Fruit fly (Drosophila melanogaster) whole organism, prepupa: Measurements from ENCODE around the gene CG31415.

Experiments used
- CG10631 ChIP-seq: fragments of 200-800 bp; sonication (Bioruptor generic); optimal IDR thresholded peaks from 2 replicates; lab custom pipeline; 2016; ENCODE audit warnings: missing biosample characterization, missing genetic modification characterization
- CG11294 ChIP-seq: fragments of 200-800 bp; sonication (Bioruptor generic); IDR thresholded peaks from 2 replicates; pipeline ENCODE4 v1.3.6; 2022; ENCODE audit warnings: missing biosample characterization, missing genetic modification characterization
- CG11902 ChIP-seq: fragments of 200-800 bp; sonication (Bioruptor generic); optimal IDR thresholded peaks from 3 replicates; lab custom pipeline; 2016; ENCODE audit warnings: missing biosample characterization, missing genetic modification characterization
- CG15336 ChIP-seq: fragments of 200-800 bp; sonication (Bioruptor generic); IDR thresholded peaks from 2 replicates; pipeline ENCODE4 v1.3.6; 2022; ENCODE audit warnings: missing biosample characterization, missing genetic modification characterization
- CG16779 ChIP-seq: fragments of 200-800 bp; sonication (Bioruptor generic); optimal IDR thresholded peaks from 3 replicates; lab custom pipeline; 2017; ENCODE audit warnings: missing biosample characterization, mild to moderate bottlenecking, missing genetic modification characterization
- CG3032 ChIP-seq: fragments of 200-800 bp; optimal IDR thresholded peaks from 2 replicates; lab custom pipeline; 2019; ENCODE audit warnings: missing biosample characterization, mild to moderate bottlenecking, missing genetic modification characterization, moderate library complexity
- CG31627 ChIP-seq: fragments of 200-800 bp; sonication (Bioruptor generic); optimal IDR thresholded peaks from 3 replicates; lab custom pipeline; 2016; ENCODE audit warnings: missing biosample characterization, missing genetic modification characterization
- CG32006 ChIP-seq: fragments of 200-800 bp; sonication (Bioruptor generic); optimal IDR thresholded peaks from 3 replicates; lab custom pipeline; 2017; ENCODE audit warnings: missing biosample characterization, mild to moderate bottlenecking, missing genetic modification characterization
- CG34406 ChIP-seq: fragments of 200-800 bp; sonication (Bioruptor generic); optimal IDR thresholded peaks from 3 replicates; lab custom pipeline; 2016; ENCODE audit warnings: missing biosample characterization, missing genetic modification characterization
- CG6163 ChIP-seq: fragments of 200-800 bp; sonication (Bioruptor generic); IDR thresholded peaks from 3 replicates; pipeline ENCODE4 v1.3.6; 2022; ENCODE audit warnings: missing biosample characterization, missing genetic modification characterization
- CG6276 ChIP-seq: fragments of 200-800 bp; sonication (Bioruptor generic); optimal IDR thresholded peaks from 2 replicates; lab custom pipeline; 2017; ENCODE audit warnings: missing biosample characterization, mild to moderate bottlenecking, missing genetic modification characterization
- CG6854 ChIP-seq: fragments of 200-800 bp; sonication (Bioruptor generic); optimal IDR thresholded peaks from 2 replicates; lab custom pipeline; 2017; ENCODE audit warnings: missing biosample characterization, mild to moderate bottlenecking, missing genetic modification characterization
- CG9139 ChIP-seq: fragments of 200-800 bp; sonication (Bioruptor generic); optimal IDR thresholded peaks from 3 replicates; lab custom pipeline; 2017; ENCODE audit warnings: missing biosample characterization, mild to moderate bottlenecking, missing genetic modification characterization
- Eip78C ChIP-seq: fragments of 200-800 bp; sonication (Bioruptor generic); peaks from one replicate; lab custom pipeline; 2016; ENCODE audit warnings: missing biosample characterization, missing genetic modification characterization
- Ets96B ChIP-seq: fragments of 200-800 bp; optimal IDR thresholded peaks from 2 replicates; lab custom pipeline; 2019; ENCODE audit warnings: missing biosample characterization, mild to moderate bottlenecking, missing genetic modification characterization, moderate library complexity
- Gug ChIP-seq: fragments of 200-800 bp; sonication (Bioruptor generic); IDR thresholded peaks from 2 replicates; pipeline ENCODE4 v1.3.6; 2022; ENCODE audit warnings: missing biosample characterization, missing genetic modification characterization
- Hr39 ChIP-seq: fragments of 200-800 bp; sonication (Bioruptor generic); optimal IDR thresholded peaks from 2 replicates; lab custom pipeline; 2016; ENCODE audit warnings: missing biosample characterization, missing genetic modification characterization
- Hr4 ChIP-seq: fragments of 200-800 bp; sonication (Bioruptor generic); optimal IDR thresholded peaks from 3 replicates; lab custom pipeline; 2016; ENCODE audit warnings: missing biosample characterization, missing genetic modification characterization
- Sox14 ChIP-seq: fragments of 200-800 bp; sonication (Bioruptor generic); optimal IDR thresholded peaks from 3 replicates; lab custom pipeline; 2016; ENCODE audit warnings: missing biosample characterization, missing genetic modification characterization
- Sox15 ChIP-seq: fragments of 200-800 bp; sonication (Bioruptor generic); optimal IDR thresholded peaks from 3 replicates; lab custom pipeline; 2016; ENCODE audit warnings: missing biosample characterization, missing genetic modification characterization
- acj6 ChIP-seq: fragments of 200-800 bp; sonication (Bioruptor generic); optimal IDR thresholded peaks from 3 replicates; lab custom pipeline; 2016; ENCODE audit warnings: missing biosample characterization, missing genetic modification characterization
- cyc ChIP-seq: fragments of 200-800 bp; sonication (Bioruptor generic); optimal IDR thresholded peaks from 3 replicates; lab custom pipeline; 2016; ENCODE audit warnings: missing biosample characterization, missing genetic modification characterization
- eg ChIP-seq: fragments of 200-800 bp; sonication (Bioruptor generic); IDR thresholded peaks from 3 replicates; pipeline ENCODE4 v1.3.6; 2022; ENCODE audit warnings: missing biosample characterization, missing genetic modification characterization
- esn ChIP-seq: fragments of 200-800 bp; sonication (Bioruptor generic); optimal IDR thresholded peaks from 2 replicates; lab custom pipeline; 2016; ENCODE audit warnings: missing biosample characterization, mild to moderate bottlenecking, missing genetic modification characterization, moderate library complexity
- fd59A ChIP-seq: fragments of 200-800 bp; sonication (Bioruptor generic); optimal IDR thresholded peaks from 2 replicates; lab custom pipeline; 2017; ENCODE audit warnings: missing biosample characterization, mild to moderate bottlenecking, missing genetic modification characterization, missing genetic modification reagents
- fd85E ChIP-seq: fragments of 200-800 bp; sonication (Bioruptor generic); optimal IDR thresholded peaks from 3 replicates; lab custom pipeline; 2016; ENCODE audit warnings: missing biosample characterization, missing genetic modification characterization
- lz ChIP-seq: fragments of 200-800 bp; sonication (Bioruptor generic); optimal IDR thresholded peaks from 3 replicates; lab custom pipeline; 2016; ENCODE audit warnings: missing biosample characterization, missing genetic modification characterization
- ss ChIP-seq, 2 experiments: fragments of 200-800 bp; sonication (Bioruptor generic); optimal IDR thresholded peaks; 2 replicates in 1 of 2; 3 replicates in 1 of 2; lab custom pipeline; 2017 to 2018; ENCODE audit warnings: mild to moderate bottlenecking in 2 of 2, missing biosample characterization in 2 of 2, missing genetic modification characterization in 2 of 2, moderate library complexity in 1 of 2
- svp ChIP-seq: fragments of 200-800 bp; sonication (Bioruptor generic); peaks from one replicate; lab custom pipeline; 2016; ENCODE audit warnings: missing biosample characterization, missing genetic modification characterization
- topi ChIP-seq: fragments of 200-800 bp; sonication (Bioruptor generic); optimal IDR thresholded peaks from 3 replicates; lab custom pipeline; 2016; ENCODE audit warnings: missing biosample characterization, missing genetic modification characterization
- vri ChIP-seq: fragments of 200-800 bp; sonication (Bioruptor generic); optimal IDR thresholded peaks from 3 replicates; lab custom pipeline; 2016; ENCODE audit warnings: missing biosample characterization, mild to moderate bottlenecking, missing genetic modification characterization

The CG31415 gene

dm6 chr3R:9783240-9783917, 40.1 kb downstream of the CG31415 start:
- peak; percentile 41 for TF ChIP-seq CG32006 (GFP tag; lab: Kevin White, UChicago)
- TF ChIP-seq svp (GFP tag; lab: Kevin White, UChicago), result peak; percentile 78
- no peak for TF ChIP-seq CG11294 (GFP tag; lab: Robert Waterston, UW)
- TF ChIP-seq esn (GFP tag; lab: Kevin White, UChicago), result peak; percentile 7
- peak; percentile 42 for TF ChIP-seq CG15336 (GFP tag; lab: Robert Waterston, UW)
- peak; percentile 32 for TF ChIP-seq CG10631 (GFP tag; lab: Kevin White, UChicago)
- peak; percentile 5 for TF ChIP-seq acj6 (GFP tag; lab: Kevin White, UChicago)
- peak; percentile 9 for TF ChIP-seq Ets96B (tag; lab: Kevin White, UChicago)
- TF ChIP-seq CG6163, result no peak
- peak; percentile 55 for TF ChIP-seq Eip78C (GFP tag; lab: Kevin White, UChicago)
- TF ChIP-seq Hr4 (GFP tag; lab: Kevin White, UChicago), result peak; percentile 0
- TF ChIP-seq eg (GFP tag; lab: Robert Waterston, UW), result peak; percentile 36; the same call in 1 of the 3 replicates
- TF ChIP-seq cyc (GFP tag; lab: Kevin White, UChicago), result no peak
- TF ChIP-seq vri (GFP tag; lab: Kevin White, UChicago), result peak; percentile 23
- TF ChIP-seq, all 60 proteins: peak for 11

DNA sequence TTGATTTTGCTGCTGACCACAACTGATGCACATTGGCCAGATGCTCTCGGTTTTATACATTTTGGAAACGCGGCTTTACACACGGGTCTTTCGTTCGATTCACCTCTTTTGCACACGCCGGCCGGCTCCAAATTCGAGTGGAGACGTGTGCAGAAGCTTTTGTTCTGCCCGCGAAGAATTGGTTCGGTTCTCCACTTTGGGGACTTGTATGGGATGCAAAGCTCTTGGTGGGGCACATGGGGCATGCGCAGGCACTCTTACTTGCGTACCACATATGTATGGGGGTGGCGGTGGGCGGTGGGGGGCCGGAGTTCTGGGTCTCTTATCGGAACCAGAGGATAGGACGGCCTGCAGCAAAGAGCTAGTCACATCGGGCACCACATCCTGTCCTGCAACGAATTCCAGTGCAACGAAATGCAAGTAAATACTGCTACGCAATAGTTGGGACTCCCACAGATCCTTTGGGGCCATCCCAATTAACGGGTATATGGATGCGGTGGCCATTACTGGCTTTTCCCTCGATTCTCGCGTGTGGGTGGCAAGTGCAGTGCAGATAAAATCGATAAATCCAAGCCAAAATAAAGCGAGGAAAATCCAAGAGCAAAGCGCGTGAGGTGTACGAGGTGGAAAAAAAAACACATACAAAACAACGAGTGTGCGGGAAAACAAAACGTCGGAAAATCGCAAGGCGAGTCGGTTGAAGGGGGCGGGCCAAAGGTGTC, 41.2 kb downstream of the CG31415 start, which contains the start of the genes MtnA and CG8500:
MtnA (minus strand) TSS at position 30 of the 722 bp plus-strand sequence.
CG8500 (plus strand) TSS at position 313 of the 722 bp plus-strand sequence.
- TF ChIP-seq cyc (GFP tag; lab: Kevin White, UChicago) (no peak), ss (GFP tag; optimal IDR thresholded peaks at IDR 0.05; lab: Kevin White, UChicago) (peak in 1 of 2 experiments; percentile 18), CG6276 (GFP tag; lab: Kevin White, UChicago) (no peak), fd59A (GFP tag; lab: Kevin White, UChicago) (no peak), CG10631 (GFP tag; lab: Kevin White, UChicago) (no peak), esn (GFP tag; lab: Kevin White, UChicago) (no peak), CG16779 (tag; lab: Kevin White, UChicago) (no peak), eg (GFP tag; lab: Robert Waterston, UW) (no peak), CG15336 (GFP tag; lab: Robert Waterston, UW) (0 out of 2 replicates have a peak, but pooled peaks have one; percentile 16), svp (GFP tag; lab: Kevin White, UChicago) (peak; percentile 70)

- TF ChIP-seq CG6854 (GFP tag; lab: Kevin White, UChicago), result no peak
- peak; percentile 47 for TF ChIP-seq acj6 (GFP tag; lab: Kevin White, UChicago)
- TF ChIP-seq CG31627 (GFP tag; lab: Kevin White, UChicago), result peak; percentile 58
- no peak for TF ChIP-seq fd85E
- TF ChIP-seq Ets96B (tag; lab: Kevin White, UChicago), result peak; percentile 38
- TF ChIP-seq Eip78C (GFP tag; lab: Kevin White, UChicago), result peak; percentile 83
- peak; percentile 68 for TF ChIP-seq Hr39 (GFP tag; lab: Kevin White, UChicago)
- TF ChIP-seq lz (GFP tag; lab: Kevin White, UChicago), result peak; percentile 65
- no peak for TF ChIP-seq CG9139
- TF ChIP-seq topi (GFP tag; lab: Kevin White, UChicago), result peak; percentile 53
- TF ChIP-seq Hr4 (GFP tag; lab: Kevin White, UChicago), result no peak
- peak; percentile 76 for TF ChIP-seq Sox14 (GFP tag; lab: Kevin White, UChicago)
- TF ChIP-seq CG3032 (tag; lab: Kevin White, UChicago), result peak; percentile 58
- TF ChIP-seq cyc (GFP tag; lab: Kevin White, UChicago), result peak; percentile 35
- TF ChIP-seq Gug (GFP tag; lab: Robert Waterston, UW), result 0 out of 2 replicates have a peak, but pooled peaks have one; percentile 9
- peak; percentile 9 for TF ChIP-seq CG11902 (GFP tag; lab: Kevin White, UChicago)
- TF ChIP-seq Sox15 (GFP tag; lab: Kevin White, UChicago), result peak; percentile 13
- peak; percentile 71 for TF ChIP-seq esn (GFP tag; lab: Kevin White, UChicago)
- TF ChIP-seq CG34406 (GFP tag; lab: Kevin White, UChicago), result no peak
Observed at dm6 chr3R:9791177-9791806, 48.0 kb downstream of the CG31415 start, which contains the start of the genes CG12945 and CG8507. Gene CG12945 (minus strand): TSS chr3R:9791221. Gene CG8507 (plus strand): TSS chr3R:9791483.
